Fruit fly (Drosophila melanogaster) whole organism, embryonic: ENCODE data around the gene CG4455.

ENCODE experiments used
- Blimp-1 ChIP-seq: fragments of 200-800 bp; sonication (Bioruptor generic); optimal IDR thresholded peaks from 3 replicates; lab custom pipeline; 2018; ENCODE audit warnings: missing biosample characterization, missing genetic modification characterization, mild to moderate bottlenecking, moderate library complexity, missing genetic modification reagents
- CG10209 ChIP-seq: fragments of 200-800 bp; sonication (Bioruptor generic); optimal IDR thresholded peaks from 3 replicates; lab custom pipeline; 2017; ENCODE audit warnings: missing biosample characterization, mild to moderate bottlenecking, missing genetic modification characterization, missing genetic modification reagents
- CG10654 ChIP-seq: fragments of 200-800 bp; sonication (Bioruptor generic); optimal IDR thresholded peaks from 2 replicates; lab custom pipeline; 2016; ENCODE audit warnings: missing biosample characterization, missing genetic modification characterization
- CG11093 ChIP-seq: fragments of 200-800 bp; sonication (Bioruptor generic); IDR thresholded peaks from 3 replicates; pipeline ENCODE4 v1.3.6; 2022; ENCODE audit warnings: missing biosample characterization, missing genetic modification characterization
- CG12155 ChIP-seq: fragments of 200-800 bp; sonication (Bioruptor generic); optimal IDR thresholded peaks from 3 replicates; lab custom pipeline; 2016; ENCODE audit warnings: missing biosample characterization, missing genetic modification characterization
- CG16813 ChIP-seq: fragments of 200-800 bp; sonication (Bioruptor generic); IDR thresholded peaks from 3 replicates; pipeline ENCODE4 v1.3.6; 2022; ENCODE audit warnings: missing biosample characterization, missing genetic modification characterization; ENCODE audit not compliant: partially characterized antibody
- CG17568 ChIP-seq: fragments of 200-800 bp; sonication (Bioruptor generic); optimal IDR thresholded peaks from 2 replicates; lab custom pipeline; 2018; ENCODE audit warnings: missing biosample characterization, mild to moderate bottlenecking, missing genetic modification characterization, moderate library complexity
- CG1792 ChIP-seq: fragments of 200-800 bp; sonication (Bioruptor generic); optimal IDR thresholded peaks from 2 replicates; lab custom pipeline; 2016; ENCODE audit warnings: missing biosample characterization, missing genetic modification characterization
- CG18476 ChIP-seq: fragments of 200-800 bp; sonication (Bioruptor generic); optimal IDR thresholded peaks from 2 replicates; lab custom pipeline; 2016; ENCODE audit warnings: missing biosample characterization, mild to moderate bottlenecking, missing genetic modification characterization
- CG18599 ChIP-seq: fragments of 200-800 bp; sonication (Bioruptor generic); optimal IDR thresholded peaks from 3 replicates; lab custom pipeline; 2017; ENCODE audit warnings: missing biosample characterization, missing genetic modification characterization, mild to moderate bottlenecking, moderate library complexity, missing genetic modification reagents
- CG32767 ChIP-seq: fragments of 200-800 bp; sonication (Bioruptor generic); IDR thresholded peaks from 2 replicates; pipeline ENCODE4 v1.3.6; 2022; ENCODE audit warnings: missing biosample characterization, missing genetic modification characterization
- CG34224 ChIP-seq: fragments of 200-800 bp; sonication (Bioruptor generic); IDR thresholded peaks from 3 replicates; pipeline ENCODE4 v1.3.6; 2022; ENCODE audit warnings: missing biosample characterization, missing genetic modification characterization; ENCODE audit not compliant: partially characterized antibody
- CG3838 ChIP-seq: fragments of 200-800 bp; sonication (Bioruptor generic); optimal IDR thresholded peaks from 3 replicates; lab custom pipeline; 2016; ENCODE audit warnings: missing biosample characterization, missing genetic modification characterization
- CG4424 ChIP-seq: fragments of 200-800 bp; sonication (Bioruptor generic); optimal IDR thresholded peaks from 3 replicates; lab custom pipeline; 2016; ENCODE audit warnings: missing biosample characterization, missing genetic modification characterization
- CG4707 ChIP-seq: fragments of 200-800 bp; sonication (Bioruptor generic); optimal IDR thresholded peaks from 2 replicates; lab custom pipeline; 2018; ENCODE audit warnings: missing biosample characterization, mild to moderate bottlenecking, missing genetic modification characterization, moderate library complexity
- CG6175 ChIP-seq: fragments of 200-800 bp; sonication (Bioruptor generic); IDR thresholded peaks from 3 replicates; pipeline ENCODE4 v1.3.6; 2022; ENCODE audit warnings: missing biosample characterization, missing genetic modification characterization
- CG6272 ChIP-seq: fragments of 200-800 bp; sonication (Bioruptor generic); IDR thresholded peaks from 2 replicates; pipeline ENCODE4 v1.3.6; 2022; ENCODE audit warnings: missing biosample characterization, missing genetic modification characterization
- CG6813 ChIP-seq: fragments of 200-800 bp; sonication (Bioruptor generic); optimal IDR thresholded peaks from 2 replicates; lab custom pipeline; 2017; ENCODE audit warnings: missing biosample characterization, missing genetic modification characterization, mild to moderate bottlenecking, moderate library complexity, missing genetic modification reagents
- CG7786 ChIP-seq: fragments of 200-800 bp; sonication (Bioruptor generic); optimal IDR thresholded peaks from 2 replicates; lab custom pipeline; 2016; ENCODE audit warnings: missing biosample characterization, missing genetic modification characterization
- CG7987 ChIP-seq: fragments of 200-800 bp; sonication (Bioruptor generic); optimal IDR thresholded peaks from 2 replicates; lab custom pipeline; 2018; ENCODE audit warnings: missing biosample characterization, mild to moderate bottlenecking, missing genetic modification characterization, moderate library complexity
- CG8290 ChIP-seq, 3 experiments: fragments of 200-800 bp; sonication (Bioruptor generic); optimal IDR thresholded peaks; 2 replicates each; lab custom pipeline; 2016 to 2019; ENCODE audit warnings: missing biosample characterization in 3 of 3, missing genetic modification characterization in 3 of 3, mild to moderate bottlenecking in 2 of 3, moderate library complexity in 1 of 3
- CG8944 ChIP-seq: fragments of 200-800 bp; sonication (Bioruptor generic); optimal IDR thresholded peaks from 3 replicates; lab custom pipeline; 2016; ENCODE audit warnings: missing biosample characterization, missing genetic modification characterization
- CHES-1-like ChIP-seq: fragments of 200-800 bp; sonication (Bioruptor generic); optimal IDR thresholded peaks from 2 replicates; lab custom pipeline; 2016; ENCODE audit warnings: missing biosample characterization, missing genetic modification characterization
- Dbx ChIP-seq: fragments of 200-800 bp; sonication (Bioruptor generic); IDR thresholded peaks from 3 replicates; pipeline ENCODE4 v1.3.6; 2022; ENCODE audit warnings: missing biosample characterization, missing genetic modification characterization
- Dip2 ChIP-seq: fragments of 200-800 bp; sonication (Bioruptor generic); IDR thresholded peaks from 2 replicates; pipeline ENCODE4 v1.3.6; 2022; ENCODE audit warnings: missing biosample characterization, missing genetic modification characterization
- E2f2 ChIP-seq: fragments of 200-800 bp; sonication (Bioruptor generic); IDR thresholded peaks from 2 replicates; pipeline ENCODE4 v1.3.6; 2022; ENCODE audit warnings: missing biosample characterization, missing genetic modification characterization
- Jarid2 ChIP-seq: fragments of 200-800 bp; sonication (Bioruptor generic); optimal IDR thresholded peaks from 3 replicates; lab custom pipeline; 2017; ENCODE audit warnings: mild to moderate bottlenecking, missing biosample characterization, missing genetic modification reagents, missing genetic modification characterization
- Med ChIP-seq: fragments of 200-800 bp; sonication (Bioruptor generic); peaks from one replicate; lab custom pipeline; 2016; ENCODE audit warnings: missing biosample characterization, missing genetic modification characterization, mild to moderate bottlenecking, inconsistent platforms, moderate library complexity
- Nf-YA ChIP-seq: fragments of 200-800 bp; sonication (Bioruptor generic); IDR thresholded peaks from 2 replicates; pipeline ENCODE4 v1.3.6; 2022; ENCODE audit warnings: missing biosample characterization, missing genetic modification characterization
- bigmax ChIP-seq: fragments of 200-800 bp; sonication (Bioruptor generic); optimal IDR thresholded peaks from 2 replicates; lab custom pipeline; 2018; ENCODE audit warnings: missing biosample characterization, mild to moderate bottlenecking, missing genetic modification characterization
- bowl ChIP-seq: fragments of 200-800 bp; sonication (Bioruptor generic); IDR thresholded peaks from 2 replicates; pipeline ENCODE4 v1.3.6; 2022; ENCODE audit warnings: missing biosample characterization, missing genetic modification characterization
- chm ChIP-seq: fragments of 200-800 bp; sonication (Bioruptor generic); IDR thresholded peaks from 2 replicates; pipeline ENCODE4 v1.3.6; 2022; ENCODE audit warnings: missing biosample characterization, missing genetic modification characterization
- da ChIP-seq: fragments of 200-800 bp; sonication (Bioruptor generic); optimal IDR thresholded peaks from 2 replicates; lab custom pipeline; 2016; ENCODE audit warnings: missing biosample characterization, missing genetic modification characterization
- dmrt99B ChIP-seq: fragments of 200-800 bp; sonication (Bioruptor generic); optimal IDR thresholded peaks from 2 replicates; lab custom pipeline; 2018; ENCODE audit warnings: missing biosample characterization, mild to moderate bottlenecking, missing genetic modification characterization, moderate library complexity
- eve ChIP-seq, 2 experiments: fragments of >200 bp; optimal IDR thresholded peaks; 2 replicates each; lab custom pipeline; 2017; ENCODE audit warnings: missing biosample characterization in 2 of 2, missing genetic modification characterization in 2 of 2
- her ChIP-seq: fragments of 200-800 bp; sonication (Bioruptor generic); optimal IDR thresholded peaks from 2 replicates; lab custom pipeline; 2016; ENCODE audit warnings: missing biosample characterization, missing genetic modification characterization
- ken ChIP-seq: fragments of 200-800 bp; sonication (Bioruptor generic); IDR thresholded peaks from 3 replicates; pipeline ENCODE4 v1.3.6; 2022; ENCODE audit warnings: missing biosample characterization, missing genetic modification characterization
- luna ChIP-seq: fragments of 200-800 bp; sonication (Bioruptor generic); optimal IDR thresholded peaks from 2 replicates; lab custom pipeline; 2016; ENCODE audit warnings: missing biosample characterization, missing genetic modification characterization
- mirr ChIP-seq: fragments of 200-800 bp; sonication (Bioruptor generic); optimal IDR thresholded peaks from 3 replicates; lab custom pipeline; 2018; ENCODE audit warnings: missing biosample characterization, mild to moderate bottlenecking, missing genetic modification characterization
- nerfin-1 ChIP-seq: fragments of 200-800 bp; sonication (Bioruptor generic); optimal IDR thresholded peaks from 3 replicates; lab custom pipeline; 2019; ENCODE audit warnings: missing biosample characterization, mild to moderate bottlenecking, missing genetic modification characterization, moderate library complexity
- otp ChIP-seq: fragments of 200-800 bp; sonication (Bioruptor generic); IDR thresholded peaks from 3 replicates; pipeline ENCODE4, ENCODE4 v1.3.6; 2022; ENCODE audit warnings: missing biosample characterization, missing genetic modification characterization
- peb ChIP-seq: fragments of 200-800 bp; sonication (Bioruptor generic); IDR thresholded peaks from 2 replicates; pipeline ENCODE4 v1.3.6; 2022; ENCODE audit warnings: missing biosample characterization, missing genetic modification characterization
- salm ChIP-seq: fragments of 200-800 bp; sonication (Bioruptor generic); optimal IDR thresholded peaks from 2 replicates; lab custom pipeline; 2018; ENCODE audit warnings: missing biosample characterization, mild to moderate bottlenecking, missing genetic modification characterization
- schlank ChIP-seq: fragments of 200-800 bp; sonication (Bioruptor generic); optimal IDR thresholded peaks from 2 replicates; lab custom pipeline; 2018; ENCODE audit warnings: missing biosample characterization, mild to moderate bottlenecking, missing genetic modification characterization
- scrt ChIP-seq: fragments of 200-800 bp; sonication (Bioruptor generic); optimal IDR thresholded peaks from 2 replicates; lab custom pipeline; 2018; ENCODE audit warnings: missing biosample characterization, mild to moderate bottlenecking, missing genetic modification characterization, moderate library complexity
- sqz ChIP-seq: fragments of 200-800 bp; sonication (Bioruptor generic); optimal IDR thresholded peaks from 3 replicates; lab custom pipeline; 2018; ENCODE audit warnings: missing biosample characterization, mild to moderate bottlenecking, missing genetic modification characterization
- tgo ChIP-seq: fragments of 200-800 bp; sonication (Bioruptor generic); IDR thresholded peaks from 3 replicates; pipeline ENCODE4 v1.3.6; 2022; ENCODE audit warnings: missing biosample characterization, missing genetic modification characterization
- zf30C ChIP-seq: fragments of 200-800 bp; sonication (Bioruptor generic); optimal IDR thresholded peaks from 3 replicates; lab custom pipeline; 2018; ENCODE audit warnings: missing biosample characterization, mild to moderate bottlenecking, missing genetic modification characterization

Gene CG4455

dm6 chr2L:16317777-16318610 lies 34.7 kb upstream of the CG4455 start:
- TF ChIP-seq salm (tag; lab: Kevin White, UChicago) (peak; percentile 19), Jarid2 (GFP tag; lab: Kevin White, UChicago) (peak; percentile 13), CG16813 (GFP tag; lab: Robert Waterston, UW) (no peak), Blimp-1 (no peak), CHES-1-like (GFP tag; lab: Kevin White, UChicago) (peak; percentile 11), CG4707 (GFP tag; lab: Kevin White, UChicago) (peak; percentile 54), CG10209 (peak; percentile 20), luna (GFP tag; lab: Kevin White, UChicago) (peak; percentile 28), bowl (GFP tag; lab: Robert Waterston, UW) (peak; percentile 4; the same call in 1 of the 2 replicates), dmrt99B (tag; lab: Kevin White, UChicago) (peak; percentile 37), CG6175 (no peak), eve (GFP tag; optimal IDR thresholded peaks at IDR 0.05; lab: Kevin White, UChicago) (peak in 1 of 2 experiments; percentile 34), CG7987 (peak; percentile 33), CG18599 (GFP tag; lab: Kevin White, UChicago) (peak; percentile 58), Dip2 (GFP tag; lab: Robert Waterston, UW) (no peak), da (GFP tag; lab: Kevin White, UChicago) (peak; percentile 17), E2f2 (GFP tag; lab: Robert Waterston, UW) (0 out of 2 replicates have a peak, but pooled peaks have one; percentile 19), Med (GFP tag; lab: Kevin White, UChicago) (peak; percentile 85), Dbx (GFP tag; lab: Robert Waterston, UW) (peak; percentile 62; the same call in 2 of the 3 replicates), CG8944 (GFP tag; lab: Kevin White, UChicago) (no peak), mirr (no peak), schlank (tag; lab: Kevin White, UChicago) (peak; percentile 23), CG11093 (GFP tag; lab: Robert Waterston, UW) (no peak), CG6272 (GFP tag; lab: Robert Waterston, UW) (no peak), bigmax (GFP tag; lab: Kevin White, UChicago) (no peak), scrt (GFP tag; lab: Kevin White, UChicago) (peak; percentile 30), CG17568 (peak; percentile 67), CG32767 (0 out of 2 replicates have a peak, but pooled peaks have one; percentile 12), CG4424 (GFP tag; lab: Kevin White, UChicago) (no peak), her (GFP tag; lab: Kevin White, UChicago) (peak; percentile 34), ken (GFP tag; lab: Robert Waterston, UW) (0 out of 3 replicates have a peak, but pooled peaks have one; percentile 13), CG18476 (GFP tag; lab: Kevin White, UChicago) (peak; percentile 6), Nf-YA (GFP tag; lab: Robert Waterston, UW) (peak; percentile 36; the same call in 1 of the 2 replicates), otp (GFP tag; lab: Robert Waterston, UW) (peak; percentile 36; the same call in 1 of the 3 replicates), peb (GFP tag; lab: Robert Waterston, UW) (no peak), CG7786 (GFP tag; lab: Kevin White, UChicago) (peak; percentile 0), CG1792 (GFP tag; lab: Kevin White, UChicago) (no peak), nerfin-1 (tag; lab: Kevin White, UChicago) (peak; percentile 28), CG3838 (GFP tag; lab: Kevin White, UChicago) (peak; percentile 44), CG34224 (GFP tag; lab: Robert Waterston, UW) (no peak), CG12155 (GFP tag; lab: Kevin White, UChicago) (peak; percentile 25), CG6813 (GFP tag; lab: Kevin White, UChicago) (peak; percentile 60), CG8290 (GFP tag; optimal IDR thresholded peaks at IDR 0.05; lab: Kevin White, UChicago) (no peak), CG8290 (tag; optimal IDR thresholded peaks at IDR 0.05; lab: Kevin White, UChicago) (peak in 1 of 2 experiments; percentile 35), chm (0 out of 2 replicates have a peak, but pooled peaks have one; percentile 38), sqz (GFP tag; lab: Kevin White, UChicago) (peak; percentile 53), tgo (GFP tag; lab: Robert Waterston, UW) (no peak), CG10654 (peak; percentile 43), zf30C (GFP tag; lab: Kevin White, UChicago) (no peak)
